Worm (Caenorhabditis elegans): ENCODE results near the gene rgs-11.

- TF ChIP-seq T22C8.4 (GFP tag; IDR thresholded peaks at IDR 0.05) = no peak
- no peak for TF ChIP-seq klf-2 (GFP tag; conservative IDR thresholded peaks at IDR 0.05)
- no peak for TF ChIP-seq med-1 (GFP tag; optimal IDR thresholded peaks at IDR 0.05; ENCODE audit: insufficient read depth)
- no peak for TF ChIP-seq flt-1 (GFP tag; IDR thresholded peaks at IDR 0.05)
Measured at ce11 chrX:14951797-14952196, 12.6 kb upstream of the rgs-11 start.
